Fruit fly (Drosophila melanogaster) whole organism, prepupa: ENCODE measurements around the gene chic.

Experiments
- Blimp-1 ChIP-seq: fragments of 200-800 bp; sonication (Bioruptor generic); optimal IDR thresholded peaks from 3 replicates; lab custom pipeline; 2017; ENCODE audit warnings: missing biosample characterization, missing genetic modification characterization, mild to moderate bottlenecking, moderate library complexity, missing genetic modification reagents
- CG10631 ChIP-seq: fragments of 200-800 bp; sonication (Bioruptor generic); optimal IDR thresholded peaks from 2 replicates; lab custom pipeline; 2016; ENCODE audit warnings: missing biosample characterization, missing genetic modification characterization
- CG11294 ChIP-seq: fragments of 200-800 bp; sonication (Bioruptor generic); IDR thresholded peaks from 2 replicates; pipeline ENCODE4 v1.3.6; 2022; ENCODE audit warnings: missing biosample characterization, missing genetic modification characterization
- CG11762 ChIP-seq: fragments of 200-800 bp; sonication (Bioruptor generic); optimal IDR thresholded peaks from 3 replicates; lab custom pipeline; 2016; ENCODE audit warnings: missing biosample characterization, missing genetic modification characterization; ENCODE audit not compliant: insufficient read depth
- CG15336 ChIP-seq: fragments of 200-800 bp; sonication (Bioruptor generic); IDR thresholded peaks from 2 replicates; pipeline ENCODE4 v1.3.6; 2022; ENCODE audit warnings: missing biosample characterization, missing genetic modification characterization
- CG1621 ChIP-seq: fragments of 200-800 bp; sonication (Bioruptor generic); optimal IDR thresholded peaks from 3 replicates; lab custom pipeline; 2018; ENCODE audit warnings: missing biosample characterization, mild to moderate bottlenecking, missing genetic modification characterization
- CG16779 ChIP-seq: fragments of 200-800 bp; sonication (Bioruptor generic); optimal IDR thresholded peaks from 3 replicates; lab custom pipeline; 2017; ENCODE audit warnings: missing biosample characterization, mild to moderate bottlenecking, missing genetic modification characterization
- CG3032 ChIP-seq: fragments of 200-800 bp; optimal IDR thresholded peaks from 2 replicates; lab custom pipeline; 2019; ENCODE audit warnings: missing biosample characterization, mild to moderate bottlenecking, missing genetic modification characterization, moderate library complexity
- CG31627 ChIP-seq: fragments of 200-800 bp; sonication (Bioruptor generic); optimal IDR thresholded peaks from 3 replicates; lab custom pipeline; 2016; ENCODE audit warnings: missing biosample characterization, missing genetic modification characterization
- CG32006 ChIP-seq: fragments of 200-800 bp; sonication (Bioruptor generic); optimal IDR thresholded peaks from 3 replicates; lab custom pipeline; 2017; ENCODE audit warnings: missing biosample characterization, mild to moderate bottlenecking, missing genetic modification characterization
- CG34406 ChIP-seq: fragments of 200-800 bp; sonication (Bioruptor generic); optimal IDR thresholded peaks from 3 replicates; lab custom pipeline; 2016; ENCODE audit warnings: missing biosample characterization, missing genetic modification characterization
- CG3919 ChIP-seq: fragments of 200-800 bp; sonication (Bioruptor generic); optimal IDR thresholded peaks from 3 replicates; lab custom pipeline; 2016; ENCODE audit warnings: missing biosample characterization, missing genetic modification characterization
- CG4318 ChIP-seq: fragments of 200-800 bp; sonication (Bioruptor generic); optimal IDR thresholded peaks from 3 replicates; lab custom pipeline; 2017; ENCODE audit warnings: missing biosample characterization, mild to moderate bottlenecking, missing genetic modification characterization
- CG6276 ChIP-seq: fragments of 200-800 bp; sonication (Bioruptor generic); optimal IDR thresholded peaks from 2 replicates; lab custom pipeline; 2017; ENCODE audit warnings: missing biosample characterization, mild to moderate bottlenecking, missing genetic modification characterization
- CG6792 ChIP-seq: fragments of 200-800 bp; sonication (Bioruptor generic); optimal IDR thresholded peaks from 3 replicates; lab custom pipeline; 2016; ENCODE audit warnings: missing biosample characterization, missing genetic modification characterization
- CG6808 ChIP-seq: fragments of 200-800 bp; sonication (Bioruptor generic); optimal IDR thresholded peaks from 3 replicates; lab custom pipeline; 2017; ENCODE audit warnings: missing biosample characterization, missing genetic modification characterization, mild to moderate bottlenecking, moderate library complexity, missing genetic modification reagents
- CG6854 ChIP-seq: fragments of 200-800 bp; sonication (Bioruptor generic); optimal IDR thresholded peaks from 2 replicates; lab custom pipeline; 2017; ENCODE audit warnings: missing biosample characterization, mild to moderate bottlenecking, missing genetic modification characterization
- CG8319 ChIP-seq: fragments of 200-800 bp; sonication (Bioruptor generic); optimal IDR thresholded peaks from 3 replicates; lab custom pipeline; 2016; ENCODE audit warnings: missing biosample characterization, missing genetic modification characterization
- CG8632 ChIP-seq: fragments of 200-800 bp; sonication (Bioruptor generic); optimal IDR thresholded peaks from 3 replicates; lab custom pipeline; 2016; ENCODE audit warnings: missing biosample characterization, missing genetic modification characterization
- Eip75B ChIP-seq: fragments of 200-800 bp; sonication (Bioruptor generic); optimal IDR thresholded peaks from 3 replicates; lab custom pipeline; 2016; ENCODE audit warnings: missing biosample characterization, missing genetic modification characterization
- Eip78C ChIP-seq: fragments of 200-800 bp; sonication (Bioruptor generic); peaks from one replicate; lab custom pipeline; 2016; ENCODE audit warnings: missing biosample characterization, missing genetic modification characterization
- Eip93F ChIP-seq: fragments of 200-800 bp; sonication (Bioruptor generic); optimal IDR thresholded peaks from 2 replicates; lab custom pipeline; 2016; ENCODE audit warnings: missing biosample characterization, mild to moderate bottlenecking, missing genetic modification characterization
- Ets21C ChIP-seq: fragments of 200-800 bp; sonication (Bioruptor generic); optimal IDR thresholded peaks from 3 replicates; lab custom pipeline; 2016; ENCODE audit warnings: missing biosample characterization, missing genetic modification characterization
- Ets96B ChIP-seq: fragments of 200-800 bp; optimal IDR thresholded peaks from 2 replicates; lab custom pipeline; 2019; ENCODE audit warnings: missing biosample characterization, mild to moderate bottlenecking, missing genetic modification characterization, moderate library complexity
- Hr38 ChIP-seq: sonication (Bioruptor generic); optimal IDR thresholded peaks from 2 replicates; lab custom pipeline; 2016; ENCODE audit warnings: missing biosample characterization, missing genetic modification characterization
- Hr39 ChIP-seq: fragments of 200-800 bp; sonication (Bioruptor generic); optimal IDR thresholded peaks from 2 replicates; lab custom pipeline; 2016; ENCODE audit warnings: missing biosample characterization, missing genetic modification characterization
- Lpt ChIP-seq: fragments of 200-800 bp; sonication (Bioruptor generic); optimal IDR thresholded peaks from 3 replicates; lab custom pipeline; 2016; ENCODE audit warnings: missing biosample characterization, missing genetic modification characterization
- Met ChIP-seq: fragments of 200-800 bp; sonication (Bioruptor generic); optimal IDR thresholded peaks from 3 replicates; lab custom pipeline; 2016; ENCODE audit warnings: missing biosample characterization, missing genetic modification characterization
- OdsH ChIP-seq: fragments of 200-800 bp; sonication (Bioruptor generic); optimal IDR thresholded peaks from 3 replicates; lab custom pipeline; 2016; ENCODE audit warnings: missing biosample characterization, missing genetic modification characterization
- Smox ChIP-seq: fragments of 200-800 bp; sonication (Bioruptor generic); optimal IDR thresholded peaks from 3 replicates; lab custom pipeline; 2016; ENCODE audit warnings: missing biosample characterization, missing genetic modification characterization
- Sox102F ChIP-seq: fragments of 200-800 bp; sonication (Bioruptor generic); optimal IDR thresholded peaks from 2 replicates; lab custom pipeline; 2016; ENCODE audit warnings: missing biosample characterization, mild to moderate bottlenecking, missing genetic modification characterization
- Sox14 ChIP-seq: fragments of 200-800 bp; sonication (Bioruptor generic); optimal IDR thresholded peaks from 3 replicates; lab custom pipeline; 2016; ENCODE audit warnings: missing biosample characterization, missing genetic modification characterization
- achi ChIP-seq: fragments of 200-800 bp; sonication (Bioruptor generic); optimal IDR thresholded peaks from 3 replicates; lab custom pipeline; 2016; ENCODE audit warnings: missing biosample characterization, missing genetic modification characterization
- acj6 ChIP-seq: fragments of 200-800 bp; sonication (Bioruptor generic); optimal IDR thresholded peaks from 3 replicates; lab custom pipeline; 2016; ENCODE audit warnings: missing biosample characterization, missing genetic modification characterization
- cyc ChIP-seq: fragments of 200-800 bp; sonication (Bioruptor generic); optimal IDR thresholded peaks from 3 replicates; lab custom pipeline; 2016; ENCODE audit warnings: missing biosample characterization, missing genetic modification characterization
- dac ChIP-seq: fragments of 200-800 bp; sonication (Bioruptor generic); optimal IDR thresholded peaks from 2 replicates; lab custom pipeline; 2017; ENCODE audit warnings: missing biosample characterization, mild to moderate bottlenecking, missing genetic modification characterization
- eg ChIP-seq: fragments of 200-800 bp; sonication (Bioruptor generic); IDR thresholded peaks from 3 replicates; pipeline ENCODE4 v1.3.6; 2022; ENCODE audit warnings: missing biosample characterization, missing genetic modification characterization
- esn ChIP-seq: fragments of 200-800 bp; sonication (Bioruptor generic); optimal IDR thresholded peaks from 2 replicates; lab custom pipeline; 2016; ENCODE audit warnings: missing biosample characterization, mild to moderate bottlenecking, missing genetic modification characterization, moderate library complexity
- fd59A ChIP-seq: fragments of 200-800 bp; sonication (Bioruptor generic); optimal IDR thresholded peaks from 2 replicates; lab custom pipeline; 2017; ENCODE audit warnings: missing biosample characterization, mild to moderate bottlenecking, missing genetic modification characterization, missing genetic modification reagents
- fd85E ChIP-seq: fragments of 200-800 bp; sonication (Bioruptor generic); optimal IDR thresholded peaks from 3 replicates; lab custom pipeline; 2016; ENCODE audit warnings: missing biosample characterization, missing genetic modification characterization
- fkh ChIP-seq: fragments of 200-800 bp; sonication (Bioruptor generic); optimal IDR thresholded peaks from 3 replicates; lab custom pipeline; 2017; ENCODE audit warnings: missing biosample characterization, mild to moderate bottlenecking, missing genetic modification characterization, moderate library complexity
- lz ChIP-seq: fragments of 200-800 bp; sonication (Bioruptor generic); optimal IDR thresholded peaks from 3 replicates; lab custom pipeline; 2016; ENCODE audit warnings: missing biosample characterization, missing genetic modification characterization
- net ChIP-seq: fragments of 200-800 bp; sonication (Bioruptor generic); optimal IDR thresholded peaks from 3 replicates; lab custom pipeline; 2016; ENCODE audit warnings: missing biosample characterization, missing genetic modification characterization
- pdm3 ChIP-seq: fragments of 200-800 bp; sonication (Bioruptor generic); optimal IDR thresholded peaks from 3 replicates; lab custom pipeline; 2016; ENCODE audit warnings: missing biosample characterization, missing genetic modification characterization
- salr ChIP-seq, 2 experiments: fragments of 200-800 bp; sonication (Bioruptor generic); optimal IDR thresholded peaks; 3 replicates each; lab custom pipeline; 2016 to 2018; ENCODE audit warnings: missing biosample characterization in 2 of 2, missing genetic modification characterization in 2 of 2, mild to moderate bottlenecking in 1 of 2
- spab ChIP-seq: fragments of 200-800 bp; sonication (Bioruptor generic); optimal IDR thresholded peaks from 2 replicates; lab custom pipeline; 2017; ENCODE audit warnings: missing biosample characterization, mild to moderate bottlenecking, missing genetic modification characterization, missing genetic modification reagents
- ss ChIP-seq, 2 experiments: fragments of 200-800 bp; sonication (Bioruptor generic); optimal IDR thresholded peaks; 2 replicates in 1 of 2; 3 replicates in 1 of 2; lab custom pipeline; 2017 to 2018; ENCODE audit warnings: mild to moderate bottlenecking in 2 of 2, missing biosample characterization in 2 of 2, missing genetic modification characterization in 2 of 2, moderate library complexity in 1 of 2
- svp ChIP-seq: fragments of 200-800 bp; sonication (Bioruptor generic); peaks from one replicate; lab custom pipeline; 2016; ENCODE audit warnings: missing biosample characterization, missing genetic modification characterization
- topi ChIP-seq: fragments of 200-800 bp; sonication (Bioruptor generic); optimal IDR thresholded peaks from 3 replicates; lab custom pipeline; 2016; ENCODE audit warnings: missing biosample characterization, missing genetic modification characterization
- vri ChIP-seq: fragments of 200-800 bp; sonication (Bioruptor generic); optimal IDR thresholded peaks from 3 replicates; lab custom pipeline; 2016; ENCODE audit warnings: missing biosample characterization, mild to moderate bottlenecking, missing genetic modification characterization

The chic gene

DNA sequence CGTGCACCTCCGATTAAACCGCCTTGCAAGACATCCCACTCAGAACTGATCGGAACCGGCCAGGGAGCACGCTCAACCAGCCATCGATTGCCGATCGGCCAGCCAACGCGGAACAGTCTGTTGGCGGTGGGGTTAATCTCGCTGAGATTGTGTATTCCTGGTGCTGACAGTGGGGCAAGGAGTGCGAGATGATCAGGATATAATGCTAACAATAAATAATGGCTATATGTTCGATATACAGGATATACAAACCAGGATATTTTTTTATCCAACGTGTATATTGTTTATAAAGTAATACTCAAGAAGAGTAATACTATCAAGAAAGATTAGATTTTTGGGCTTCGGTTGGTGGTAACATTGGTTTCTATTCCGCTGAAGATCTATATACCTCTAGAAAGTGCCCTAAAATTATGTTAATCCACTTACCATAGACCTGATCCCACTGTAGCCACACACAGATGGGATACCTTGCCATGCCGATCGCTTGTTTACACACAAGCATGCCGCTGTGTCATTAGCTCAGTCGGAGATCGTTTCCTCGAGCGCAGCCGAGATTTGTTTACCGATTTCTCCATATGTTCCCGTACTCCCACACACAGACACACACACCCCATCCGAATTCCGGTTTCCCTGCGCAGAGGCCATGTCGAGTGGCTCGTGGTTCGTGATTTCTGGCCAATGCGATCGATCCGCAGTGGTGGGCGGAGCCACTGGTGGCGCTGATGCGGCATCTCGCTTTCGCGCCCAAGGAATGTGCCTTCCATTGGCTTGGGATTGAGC lies 38.7 kb upstream of the chic start, which contains the start of gene H2.0:
Gene H2.0, minus strand, starts transcription at position 51 of the 780 bp plus-strand sequence.
- TF ChIP-seq Eip75B = peak; percentile 51
- TF ChIP-seq Ets21C (GFP tag; lab: Kevin White, UChicago) = peak; percentile 67
- TF ChIP-seq CG6808 (GFP tag; lab: Kevin White, UChicago) = peak; percentile 59
- TF ChIP-seq fd85E (GFP tag; lab: Kevin White, UChicago) = no peak
- TF ChIP-seq net (GFP tag; lab: Kevin White, UChicago) = peak; percentile 58
- peak; percentile 64 for TF ChIP-seq cyc
- TF ChIP-seq pdm3 = peak; percentile 53
- peak; percentile 42 for TF ChIP-seq dac (GFP tag; lab: Kevin White, UChicago)
- TF ChIP-seq fd59A (GFP tag; lab: Kevin White, UChicago) = peak; percentile 64
- peak in 1 of 2 experiments; percentile 64 for TF ChIP-seq salr (GFP tag; optimal IDR thresholded peaks at IDR 0.05; lab: Kevin White, UChicago)
- TF ChIP-seq Hr38 (GFP tag; lab: Kevin White, UChicago) = no peak
- TF ChIP-seq CG11762 (GFP tag; lab: Kevin White, UChicago) = peak; percentile 37
- TF ChIP-seq Sox14 (GFP tag; lab: Kevin White, UChicago) = peak; percentile 75
- TF ChIP-seq CG10631 (GFP tag; lab: Kevin White, UChicago) = peak; percentile 71
- TF ChIP-seq Lpt (GFP tag; lab: Kevin White, UChicago) = peak; percentile 49
- peak; percentile 76 for TF ChIP-seq fkh
- TF ChIP-seq vri (GFP tag; lab: Kevin White, UChicago) = peak; percentile 51
- TF ChIP-seq CG16779 (tag; lab: Kevin White, UChicago) = no peak
- peak; percentile 55 for TF ChIP-seq Sox102F (GFP tag; lab: Kevin White, UChicago)
- TF ChIP-seq CG8632 (GFP tag; lab: Kevin White, UChicago) = peak; percentile 55
- peak; percentile 81 for TF ChIP-seq CG32006 (GFP tag; lab: Kevin White, UChicago)
- TF ChIP-seq topi (GFP tag; lab: Kevin White, UChicago) = peak; percentile 78
- peak; percentile 58 for TF ChIP-seq CG34406 (GFP tag; lab: Kevin White, UChicago)
- TF ChIP-seq achi (GFP tag; lab: Kevin White, UChicago) = peak; percentile 73
- peak; percentile 63 for TF ChIP-seq spab (GFP tag; lab: Kevin White, UChicago)
- peak; percentile 31 to 72 for TF ChIP-seq ss (GFP tag; optimal IDR thresholded peaks at IDR 0.05; lab: Kevin White, UChicago)
- peak; percentile 43 for TF ChIP-seq CG4318 (GFP tag; lab: Kevin White, UChicago)
- peak; percentile 68 for TF ChIP-seq CG15336 (GFP tag; lab: Robert Waterston, UW)
- TF ChIP-seq esn = peak; percentile 79
- TF ChIP-seq CG3919 (GFP tag; lab: Kevin White, UChicago) = peak; percentile 81
- peak; percentile 69 for TF ChIP-seq Smox
- TF ChIP-seq Hr39 (GFP tag; lab: Kevin White, UChicago) = peak; percentile 68
- TF ChIP-seq OdsH = peak; percentile 73
- no peak for TF ChIP-seq CG11294 (GFP tag; lab: Robert Waterston, UW)
- TF ChIP-seq acj6 = peak; percentile 68
- peak; percentile 32 for TF ChIP-seq Blimp-1 (GFP tag; lab: Kevin White, UChicago)
- peak; percentile 75 for TF ChIP-seq lz (GFP tag; lab: Kevin White, UChicago)
- TF ChIP-seq Ets96B (tag; lab: Kevin White, UChicago) = peak; percentile 70
- no peak for TF ChIP-seq CG3032 (tag; lab: Kevin White, UChicago)
- TF ChIP-seq eg (GFP tag; lab: Robert Waterston, UW) = 0 out of 3 replicates have a peak, but pooled peaks have one; percentile 8
- TF ChIP-seq Met = peak; percentile 68
- TF ChIP-seq CG6792 (GFP tag; lab: Kevin White, UChicago) = peak; percentile 70
- peak; percentile 59 for TF ChIP-seq CG6276
- peak; percentile 28 for TF ChIP-seq CG8319 (GFP tag; lab: Kevin White, UChicago)
- no peak for TF ChIP-seq Eip93F (GFP tag; lab: Kevin White, UChicago)
- peak; percentile 25 for TF ChIP-seq CG1621
- TF ChIP-seq svp (GFP tag; lab: Kevin White, UChicago) = peak; percentile 91
- TF ChIP-seq Eip78C = peak; percentile 93
- TF ChIP-seq CG31627 (GFP tag; lab: Kevin White, UChicago) = peak; percentile 59
- no peak for TF ChIP-seq CG6854 (GFP tag; lab: Kevin White, UChicago)
